Fruit fly (Drosophila melanogaster) whole organism, wandering third instar larva: Measurements from ENCODE around the gene CG33912.

ENCODE experiments used
- Abd-B ChIP-seq: fragments of >200 bp; optimal IDR thresholded peaks from 2 replicates; lab custom pipeline; 2017; ENCODE audit warnings: missing biosample characterization, missing genetic modification characterization
- GATAd ChIP-seq: sonication (Bioruptor generic); optimal IDR thresholded peaks from 2 replicates; lab custom pipeline; 2016; ENCODE audit warnings: missing biosample characterization, missing genetic modification characterization
- Hnf4 ChIP-seq: fragments of 200-800 bp; sonication (Bioruptor generic); optimal IDR thresholded peaks from 2 replicates; lab custom pipeline; 2016; ENCODE audit warnings: missing biosample characterization, mild to moderate bottlenecking, missing genetic modification characterization
- Hr78 ChIP-seq: fragments of >200 bp; optimal IDR thresholded peaks from 2 replicates; lab custom pipeline; 2017; ENCODE audit warnings: missing biosample characterization, missing genetic modification characterization
- br ChIP-seq: fragments of 200-800 bp; sonication (Bioruptor generic); optimal IDR thresholded peaks from 2 replicates; lab custom pipeline; 2016; ENCODE audit warnings: missing biosample characterization, missing genetic modification characterization
- lola ChIP-seq: fragments of >200 bp; optimal IDR thresholded peaks from 2 replicates; lab custom pipeline; 2017; ENCODE audit warnings: missing biosample characterization, missing genetic modification characterization

dm6 chr3L:20734258-20734624 lies 21.2 kb downstream of the CG33912 start:
- no peak for TF ChIP-seq Hr78
- TF ChIP-seq Abd-B (GFP tag; lab: Kevin White, UChicago) = no peak
- no peak for TF ChIP-seq Hnf4
- no peak for TF ChIP-seq br (GFP tag; lab: Kevin White, UChicago)
- TF ChIP-seq GATAd (GFP tag; lab: Kevin White, UChicago) = no peak
- TF ChIP-seq lola = no peak
